Worm (Caenorhabditis elegans): ENCODE measurements around the gene srt-23.

The srt-23 gene

ce11 chrIV:728095-728494 is 28.4 kb upstream of the srt-23 start, which contains the start of gene Y55F3C.9:
Gene Y55F3C.9, minus strand, starts transcription at chrIV:728195.
- TF ChIP-seq nhr-43 (tag; optimal IDR thresholded peaks at IDR 0.05; ENCODE audit: poor library complexity, severe bottlenecking) (no peak), lin-39 (tag; optimal IDR thresholded peaks at IDR 0.05) (no peak), jun-1 (tag; optimal IDR thresholded peaks at IDR 0.05) (no peak), ceh-82 (tag; optimal IDR thresholded peaks at IDR 0.05) (no peak), zag-1 (tag; optimal IDR thresholded peaks at IDR 0.05) (no peak), nhr-11 (tag; optimal IDR thresholded peaks at IDR 0.05) (no peak)

- TF ChIP-seq nhr-43 (tag; optimal IDR thresholded peaks at IDR 0.05; ENCODE audit: poor library complexity, severe bottlenecking) (no peak), nfya-1 (tag; optimal IDR thresholded peaks at IDR 0.05; ENCODE audit: insufficient read depth) (no peak), lin-15B (tag; optimal IDR thresholded peaks at IDR 0.05) (no peak), ceh-28 (tag; optimal IDR thresholded peaks at IDR 0.05) (no peak)
Measured at ce11 chrIV:730937-731336, 25.6 kb upstream of the srt-23 start, which contains the start of gene srt-24. Gene srt-24, minus strand, starts transcription at chrIV:731037.

ce11 chrIV:736447-736846 is 20.1 kb upstream of the srt-23 start, which contains the start of gene kvs-5:
Gene kvs-5, plus strand, starts transcription at chrIV:736747.
- no peak for TF ChIP-seq pqm-1 (tag; optimal IDR thresholded peaks at IDR 0.05)
- TF ChIP-seq nhr-25 (tag; optimal IDR thresholded peaks at IDR 0.05), result no peak
- TF ChIP-seq lsy-12 (tag; optimal IDR thresholded peaks at IDR 0.05), result no peak
- no peak for TF ChIP-seq hmg-11 (tag; optimal IDR thresholded peaks at IDR 0.05)
- TF ChIP-seq elt-1 (tag; optimal IDR thresholded peaks at IDR 0.05), result no peak
- no peak for TF ChIP-seq aly-2 (tag; optimal IDR thresholded peaks at IDR 0.05)
- TF ChIP-seq skn-1 (tag; optimal IDR thresholded peaks at IDR 0.05), result no peak
- no peak for TF ChIP-seq ztf-4 (tag; optimal IDR thresholded peaks at IDR 0.05)
- no peak for TF ChIP-seq nhr-67 (tag; optimal IDR thresholded peaks at IDR 0.05)
- no peak for TF ChIP-seq ceh-16 (tag; optimal IDR thresholded peaks at IDR 0.05)
- no peak for TF ChIP-seq ama-1 (optimal IDR thresholded peaks at IDR 0.05)
- no peak for TF ChIP-seq ceh-9 (tag; optimal IDR thresholded peaks at IDR 0.05)
- no peak for TF ChIP-seq jun-1 (tag; optimal IDR thresholded peaks at IDR 0.05)
- TF ChIP-seq ZK546.5 (tag; optimal IDR thresholded peaks at IDR 0.05), result no peak
- no peak for TF ChIP-seq egl-5 (tag; optimal IDR thresholded peaks at IDR 0.05)

- TF ChIP-seq unc-62 (GFP tag; optimal IDR thresholded peaks at IDR 0.05), result no peak
- peak; percentile 17 for TF ChIP-seq nfya-1 (tag; optimal IDR thresholded peaks at IDR 0.05; ENCODE audit: insufficient read depth)
- TF ChIP-seq nhr-11 (tag; optimal IDR thresholded peaks at IDR 0.05), result no peak
- peak; percentile 2 for TF ChIP-seq lin-39 (tag; optimal IDR thresholded peaks at IDR 0.05)
- TF ChIP-seq egl-5 (tag; optimal IDR thresholded peaks at IDR 0.05), result peak; percentile 87
Measured at ce11 chrIV:740674-741073, 15.8 kb upstream of the srt-23 start.

- TF ChIP-seq ceh-16 (tag; optimal IDR thresholded peaks at IDR 0.05) (no peak), elt-1 (tag; optimal IDR thresholded peaks at IDR 0.05) (no peak), skn-1 (tag; optimal IDR thresholded peaks at IDR 0.05) (no peak), egl-5 (tag; optimal IDR thresholded peaks at IDR 0.05) (no peak)
Measured at ce11 chrIV:741831-742230, 14.7 kb upstream of the srt-23 start.

ce11 chrIV:746333-746732 is 10.2 kb upstream of the srt-23 start:
- TF ChIP-seq elt-1 (tag; optimal IDR thresholded peaks at IDR 0.05) (no peak), nhr-76 (tag; optimal IDR thresholded peaks at IDR 0.05) (no peak), nhr-77 (tag; optimal IDR thresholded peaks at IDR 0.05) (no peak), lin-39 (tag; optimal IDR thresholded peaks at IDR 0.05) (no peak), elt-3 (tag; optimal IDR thresholded peaks at IDR 0.05) (no peak), ama-1 (optimal IDR thresholded peaks at IDR 0.05) (no peak), pha-4 (tag; optimal IDR thresholded peaks at IDR 0.05) (no peak), fkh-2 (tag; optimal IDR thresholded peaks at IDR 0.05) (no peak), ceh-9 (tag; optimal IDR thresholded peaks at IDR 0.05) (no peak), sea-2 (GFP tag; optimal IDR thresholded peaks at IDR 0.05) (no peak), nhr-237 (tag; optimal IDR thresholded peaks at IDR 0.05) (no peak), egl-5 (tag; optimal IDR thresholded peaks at IDR 0.05) (no peak), mml-1 (tag; optimal IDR thresholded peaks at IDR 0.05) (no peak), nhr-12 (tag; optimal IDR thresholded peaks at IDR 0.05) (no peak)
